Worm (Caenorhabditis elegans) whole organism, mixed stage, embryonic: ENCODE results near the gene ucr-1.

Experiments used
- M03D4.4 ChIP-seq: sonication (generic microtip); optimal IDR thresholded peaks from 2 replicates; lab custom pipeline; 2017; ENCODE audit warnings: mild to moderate bottlenecking, missing genetic modification characterization, missing compliant biosample characterization
- bed-3 ChIP-seq: fragments of 200-800 bp; sonication (Bioruptor generic); optimal IDR thresholded peaks from 3 replicates; lab custom pipeline; 2018; ENCODE audit warnings: mild to moderate bottlenecking, missing genetic modification characterization, moderate library complexity, missing compliant biosample characterization
- blmp-1 ChIP-seq: fragments of 150-350 bp; optimal IDR thresholded peaks from 2 replicates; lab custom pipeline; 2014; ENCODE audit warnings: missing biosample characterization, missing genetic modification characterization
- ceh-39 ChIP-seq: fragments of 150-350 bp; optimal IDR thresholded peaks from 2 replicates; lab custom pipeline; 2014; ENCODE audit warnings: missing biosample characterization, missing genetic modification characterization
- ceh-43 ChIP-seq: fragments of 200-800 bp; sonication (Bioruptor generic); optimal IDR thresholded peaks from 2 replicates; lab custom pipeline; 2018; ENCODE audit warnings: mild to moderate bottlenecking, missing genetic modification characterization, moderate library complexity, missing compliant biosample characterization
- ceh-83 ChIP-seq: fragments of 200-800 bp; sonication (Bioruptor generic); optimal IDR thresholded peaks from 2 replicates; lab custom pipeline; 2018; ENCODE audit warnings: mild to moderate bottlenecking, missing genetic modification characterization, missing compliant biosample characterization
- ces-1 ChIP-seq: fragments of 150-350 bp; optimal IDR thresholded peaks from 2 replicates; lab custom pipeline; 2014; ENCODE audit warnings: missing biosample characterization, missing genetic modification reagents, missing genetic modification characterization
- cnd-1 ChIP-seq: fragments of 200-800 bp; sonication (Bioruptor generic); optimal IDR thresholded peaks from 2 replicates; lab custom pipeline; 2018; ENCODE audit warnings: mild to moderate bottlenecking, missing genetic modification characterization, missing compliant biosample characterization
- drap-1 ChIP-seq: fragments of 200-800 bp; sonication (Bioruptor generic); optimal IDR thresholded peaks from 3 replicates; lab custom pipeline; 2018; ENCODE audit warnings: mild to moderate bottlenecking, missing genetic modification characterization, missing compliant biosample characterization
- elt-1 ChIP-seq: sonication (generic microtip); optimal IDR thresholded peaks from 2 replicates; lab custom pipeline; 2017; ENCODE audit warnings: missing genetic modification characterization, mild to moderate bottlenecking, missing compliant biosample characterization, antibody characterized with exemption, moderate library complexity, borderline replicate concordance; ENCODE audit not compliant: insufficient read depth
- elt-3 ChIP-seq: fragments of 150-350 bp; optimal IDR thresholded peaks from 2 replicates; lab custom pipeline; 2014; ENCODE audit warnings: missing biosample characterization, missing genetic modification characterization
- flh-1 ChIP-seq: fragments of 200-800 bp; sonication (Bioruptor generic); optimal IDR thresholded peaks from 2 replicates; lab custom pipeline; 2018; ENCODE audit warnings: mild to moderate bottlenecking, missing genetic modification characterization, moderate library complexity, missing compliant biosample characterization
- ham-2 ChIP-seq: fragments of 200-800 bp; sonication (Bioruptor generic); optimal IDR thresholded peaks from 2 replicates; lab custom pipeline; 2018; ENCODE audit warnings: mild to moderate bottlenecking, missing genetic modification characterization, missing compliant biosample characterization
- hlh-1 ChIP-seq: fragments of 150-350 bp; optimal IDR thresholded peaks from 2 replicates; lab custom pipeline; 2014; ENCODE audit warnings: missing biosample characterization, missing genetic modification reagents, missing genetic modification characterization
- lin-13 ChIP-seq: fragments of 150-350 bp; optimal IDR thresholded peaks from 2 replicates; lab custom pipeline; 2014; ENCODE audit warnings: missing biosample characterization, missing genetic modification characterization
- lin-32 ChIP-seq: fragments of 200-800 bp; sonication (Bioruptor generic); optimal IDR thresholded peaks from 2 replicates; lab custom pipeline; 2018; ENCODE audit warnings: mild to moderate bottlenecking, missing genetic modification characterization, missing compliant biosample characterization
- lsy-2 ChIP-seq: fragments of 150-350 bp; optimal IDR thresholded peaks from 2 replicates; lab custom pipeline; 2014; ENCODE audit warnings: missing biosample characterization, missing genetic modification characterization
- mab-5 ChIP-seq: fragments of 150-350 bp; optimal IDR thresholded peaks from 2 replicates; lab custom pipeline; 2014; ENCODE audit warnings: missing biosample characterization, missing genetic modification characterization
- mep-1 ChIP-seq: fragments of 150-350 bp; optimal IDR thresholded peaks from 2 replicates; lab custom pipeline; 2017; ENCODE audit warnings: missing biosample characterization, missing genetic modification reagents, missing genetic modification characterization, inconsistent platforms
- mls-2 ChIP-seq: sonication (generic microtip); optimal IDR thresholded peaks from 2 replicates; lab custom pipeline; 2016; ENCODE audit warnings: mild to moderate bottlenecking, missing genetic modification characterization, moderate library complexity, missing compliant biosample characterization
- nhr-12 ChIP-seq: fragments of 150-350 bp; optimal IDR thresholded peaks from 2 replicates; lab custom pipeline; 2014; ENCODE audit warnings: missing biosample characterization, missing genetic modification characterization
- nhr-2 ChIP-seq: fragments of 150-350 bp; optimal IDR thresholded peaks from 2 replicates; lab custom pipeline; 2014; ENCODE audit warnings: missing biosample characterization, missing genetic modification characterization
- nhr-237 ChIP-seq: fragments of 150-350 bp; optimal IDR thresholded peaks from 2 replicates; lab custom pipeline; 2014; ENCODE audit warnings: missing biosample characterization, missing genetic modification characterization
- nhr-28 ChIP-seq: fragments of 150-350 bp; optimal IDR thresholded peaks from 2 replicates; lab custom pipeline; 2014; ENCODE audit warnings: missing biosample characterization, missing genetic modification characterization
- nhr-76 ChIP-seq: sonication (generic microtip); optimal IDR thresholded peaks from 2 replicates; lab custom pipeline; 2017; ENCODE audit warnings: missing biosample characterization, missing genetic modification characterization
- pha-4 ChIP-seq: fragments of 150-350 bp; optimal IDR thresholded peaks from 2 replicates; lab custom pipeline; 2018; ENCODE audit warnings: missing biosample characterization, missing genetic modification reagents, missing genetic modification characterization
- sem-2 ChIP-seq: fragments of 200-800 bp; sonication (Bioruptor generic); optimal IDR thresholded peaks from 2 replicates; lab custom pipeline; 2018; ENCODE audit warnings: mild to moderate bottlenecking, missing genetic modification characterization, missing compliant biosample characterization
- snpc-4 ChIP-seq: fragments of 150-350 bp; optimal IDR thresholded peaks from 2 replicates; lab custom pipeline; 2014; ENCODE audit warnings: missing biosample characterization, missing genetic modification characterization
- sptf-1 ChIP-seq: sonication (generic microtip); optimal IDR thresholded peaks from 2 replicates; lab custom pipeline; 2017; ENCODE audit warnings: mild to moderate bottlenecking, missing genetic modification characterization, moderate library complexity, missing compliant biosample characterization
- tbx-8 ChIP-seq: fragments of 200-800 bp; sonication (Bioruptor generic); optimal IDR thresholded peaks from 2 replicates; lab custom pipeline; 2018; ENCODE audit warnings: mild to moderate bottlenecking, missing genetic modification characterization, moderate library complexity, missing compliant biosample characterization
- unc-120 ChIP-seq: sonication (generic microtip); optimal IDR thresholded peaks from 2 replicates; lab custom pipeline; 2017; ENCODE audit warnings: missing genetic modification characterization, missing compliant biosample characterization; ENCODE audit not compliant: poor library complexity, severe bottlenecking
- unc-39 ChIP-seq: fragments of 150-350 bp; optimal IDR thresholded peaks from 2 replicates; lab custom pipeline; 2014; ENCODE audit warnings: missing biosample characterization, missing genetic modification characterization
- unc-62 ChIP-seq: fragments of 150-350 bp; optimal IDR thresholded peaks from 2 replicates; lab custom pipeline; 2014; ENCODE audit warnings: missing biosample characterization, missing genetic modification reagents, missing genetic modification characterization
- zip-8 ChIP-seq: fragments of 150-350 bp; optimal IDR thresholded peaks from 2 replicates; lab custom pipeline; 2014; ENCODE audit warnings: missing biosample characterization, missing genetic modification characterization
- ztf-11 ChIP-seq: fragments of 150-350 bp; optimal IDR thresholded peaks from 2 replicates; lab custom pipeline; 2014; ENCODE audit warnings: missing biosample characterization, missing genetic modification characterization

The ucr-1 gene

ce11 chrIII:5603439-5603986 is 11.6 kb downstream of the ucr-1 start, which contains the start of gene madf-11:
madf-11 (minus strand) TSS chrIII:5603489.
- TF ChIP-seq hlh-1: peak; percentile 3
- no peak for TF ChIP-seq ceh-43 (GFP tag; lab: Kevin White, UChicago)
- no peak for TF ChIP-seq sem-2 (GFP tag; lab: Kevin White, UChicago)
- TF ChIP-seq nhr-12 (tag; lab: Kevin White, UChicago): no peak
- no peak for TF ChIP-seq elt-1 (tag; lab: Kevin White, UChicago)
- TF ChIP-seq mab-5 (tag; lab: Kevin White, UChicago): no peak
- no peak for TF ChIP-seq unc-62 (GFP tag; lab: Kevin White, UChicago)
- peak; percentile 17 for TF ChIP-seq M03D4.4 (tag; lab: Kevin White, UChicago)
- TF ChIP-seq snpc-4: no peak
- TF ChIP-seq ham-2 (GFP tag; lab: Kevin White, UChicago): peak; percentile 60
- no peak for TF ChIP-seq drap-1 (GFP tag; lab: Kevin White, UChicago)
- TF ChIP-seq ces-1: no peak
- TF ChIP-seq cnd-1: no peak
- peak; percentile 58 for TF ChIP-seq sptf-1 (tag; lab: Kevin White, UChicago)
- no peak for TF ChIP-seq ztf-11 (tag; lab: Kevin White, UChicago)
- TF ChIP-seq unc-39 (tag; lab: Kevin White, UChicago): no peak
- TF ChIP-seq lsy-2: peak; percentile 49
- TF ChIP-seq ceh-39: peak; percentile 72
- no peak for TF ChIP-seq lin-32
- no peak for TF ChIP-seq bed-3 (GFP tag; lab: Kevin White, UChicago)
- peak; percentile 31 for TF ChIP-seq unc-120
- TF ChIP-seq elt-3 (tag; lab: Kevin White, UChicago): no peak
- TF ChIP-seq nhr-76 (tag; lab: Kevin White, UChicago): no peak
- TF ChIP-seq zip-8: no peak
- TF ChIP-seq mls-2 (tag; lab: Kevin White, UChicago): no peak
- TF ChIP-seq nhr-28 (tag; lab: Kevin White, UChicago): no peak
- no peak for TF ChIP-seq tbx-8
- TF ChIP-seq flh-1 (GFP tag; lab: Kevin White, UChicago): no peak
- no peak for TF ChIP-seq lin-13 (tag; lab: Kevin White, UChicago)
- no peak for TF ChIP-seq blmp-1
- TF ChIP-seq mep-1 (tag; lab: Kevin White, UChicago): peak; percentile 36
- no peak for TF ChIP-seq ceh-83 (GFP tag; lab: Kevin White, UChicago)
- TF ChIP-seq nhr-2 (tag; lab: Kevin White, UChicago): no peak
- TF ChIP-seq nhr-237: peak; percentile 34
- peak; percentile 71 for TF ChIP-seq pha-4 (tag; lab: Kevin White, UChicago)
- TF ChIP-seq, all 35 proteins: peak for 10

DNA sequence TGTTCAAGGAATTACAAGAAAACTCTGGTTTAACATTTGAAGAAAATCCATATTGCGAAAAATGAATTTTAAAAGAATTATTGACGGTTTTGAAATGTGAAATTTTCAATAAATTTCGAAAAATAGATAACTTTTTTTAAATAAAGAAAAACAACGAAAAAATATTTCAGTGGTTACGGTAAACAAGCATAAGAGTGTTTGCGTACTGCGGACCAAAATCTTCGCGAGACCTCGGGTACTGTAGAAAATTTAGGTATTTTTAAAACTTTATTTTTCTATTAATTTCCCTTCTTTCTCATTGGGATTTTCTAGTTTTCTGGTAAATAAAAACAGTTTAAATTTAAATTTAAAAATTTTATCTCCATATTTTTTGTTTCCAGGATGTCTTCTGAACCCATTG is 12.1 kb downstream of the ucr-1 start, which contains the start of gene xnd-1:
TSS of gene xnd-1 (plus strand) at position 381 of the 400 bp plus-strand sequence.
- no peak for TF ChIP-seq bed-3 (GFP tag; lab: Kevin White, UChicago)
- TF ChIP-seq ces-1: no peak
- TF ChIP-seq hlh-1: no peak
- TF ChIP-seq lsy-2: no peak

DNA sequence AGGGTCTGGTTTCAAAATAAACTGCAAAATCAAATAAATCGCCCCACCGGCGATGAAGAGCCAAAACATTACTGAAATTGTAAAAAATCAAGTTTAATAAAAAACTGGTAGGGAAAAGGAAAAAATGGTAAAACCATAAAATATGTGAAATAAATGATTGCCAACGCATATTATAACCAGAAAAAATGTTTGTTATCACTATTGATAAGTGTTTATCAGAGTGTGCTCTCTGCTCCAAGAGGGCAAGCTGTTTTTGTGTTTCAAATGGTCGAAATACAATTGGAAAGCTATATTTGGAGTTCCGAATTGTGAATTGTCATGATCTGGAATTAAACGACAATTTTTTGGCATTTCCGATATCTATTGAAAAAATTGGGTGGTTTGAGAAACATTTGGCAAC is 18.3 kb downstream of the ucr-1 start, which contains the start of gene C05D2.8:
TSS of gene C05D2.8 (minus strand) at position 71 of the 400 bp plus-strand sequence.
- TF ChIP-seq zip-8 (no peak), lin-32 (no peak), ham-2 (GFP tag; lab: Kevin White, UChicago) (no peak), cnd-1 (no peak)

- TF ChIP-seq nhr-2 (tag; lab: Kevin White, UChicago) (no peak), mls-2 (tag; lab: Kevin White, UChicago) (no peak), sem-2 (GFP tag; lab: Kevin White, UChicago) (no peak), unc-62 (GFP tag; lab: Kevin White, UChicago) (no peak), ham-2 (GFP tag; lab: Kevin White, UChicago) (no peak), nhr-28 (tag; lab: Kevin White, UChicago) (no peak), mep-1 (tag; lab: Kevin White, UChicago) (no peak), zip-8 (no peak), nhr-76 (tag; lab: Kevin White, UChicago) (no peak), pha-4 (tag; lab: Kevin White, UChicago) (no peak)
Measured at ce11 chrIII:5611604-5612324, 19.8 kb downstream of the ucr-1 start, which contains the start of gene bas-1. bas-1 (plus strand) TSS chrIII:5612274.
